Fruit fly (Drosophila melanogaster): ENCODE measurements around the gene Golgin84.

- TF ChIP-seq CG13204 (GFP tag; optimal IDR thresholded peaks at IDR 0.05) (no peak), CG8301 (tag; optimal IDR thresholded peaks at IDR 0.05) (no peak)
Measured at dm6 chr3R:24359957-24360356, 2.2 kb upstream of the Golgin84 start, which contains the start of gene CG18528.

Measured in whole organism, pupa.